Fruit fly (Drosophila melanogaster): Measurements from ENCODE around the gene CG3246.
A peak's percentile ranks its signal among the peaks of the same experiment; 100 is the strongest.

The CG3246 gene

dm6 chr2L:3435086-3435485 is 26.7 kb downstream of the CG3246 start (continued):
- peak in 1 of 2 experiments; percentile 47 for TF ChIP-seq Hr51 (GFP tag; optimal IDR thresholded peaks at IDR 0.05)
- TF ChIP-seq Sox102F (GFP tag; optimal IDR thresholded peaks at IDR 0.05) = peak; percentile 60
- peak; percentile 37 for TF ChIP-seq az2 (GFP tag; optimal IDR thresholded peaks at IDR 0.05)
- TF ChIP-seq Rfx (GFP tag; IDR thresholded peaks at IDR 0.05) = peak; percentile 52; the same call in 1 of the 2 replicates
- 0 out of 3 replicates have a peak, but pooled peaks have one; percentile 23 for TF ChIP-seq CG14050 (GFP tag; IDR thresholded peaks at IDR 0.05)
- TF ChIP-seq CG18476 (GFP tag; optimal IDR thresholded peaks at IDR 0.05) = no peak
- peak; percentile 72 for TF ChIP-seq CG17328 (GFP tag; IDR thresholded peaks at IDR 0.05)
- TF ChIP-seq CG13424 (tag; optimal IDR thresholded peaks at IDR 0.05) = peak; percentile 39
- peak; percentile 41 for TF ChIP-seq grau (tag; optimal IDR thresholded peaks at IDR 0.05)
- peak; percentile 7 for TF ChIP-seq trem (tag; optimal IDR thresholded peaks at IDR 0.05)
- no peak for TF ChIP-seq CG3995 (GFP tag; optimal IDR thresholded peaks at IDR 0.05)
- no peak for TF ChIP-seq CG7963 (GFP tag; IDR thresholded peaks at IDR 0.05; ENCODE audit: partially characterized antibody)
- no peak for TF ChIP-seq psq (GFP tag; optimal IDR thresholded peaks at IDR 0.05)
- TF ChIP-seq ash1 (GFP tag; optimal IDR thresholded peaks at IDR 0.05) = no peak
- TF ChIP-seq CG1529 (GFP tag; optimal IDR thresholded peaks at IDR 0.05) = no peak
- peak; percentile 37 for TF ChIP-seq Xbp1 (GFP tag; optimal IDR thresholded peaks at IDR 0.05)
- no peak for TF ChIP-seq CG9932 (GFP tag; IDR thresholded peaks at IDR 0.05)
- peak; percentile 70 for TF ChIP-seq CG6689 (GFP tag; IDR thresholded peaks at IDR 0.05)
- no peak; the same call in 1 of the 2 replicates for TF ChIP-seq MBD-R2 (GFP tag; IDR thresholded peaks at IDR 0.05)
- TF ChIP-seq Med (GFP tag) = peak; percentile 82
- TF ChIP-seq dmrt99B (tag; optimal IDR thresholded peaks at IDR 0.05) = peak; percentile 69
- peak; percentile 62 for TF ChIP-seq vvl (GFP tag; IDR thresholded peaks at IDR 0.05)
- TF ChIP-seq nmo (GFP tag; optimal IDR thresholded peaks at IDR 0.05) = peak; percentile 48
- TF ChIP-seq Meics (GFP tag; optimal IDR thresholded peaks at IDR 0.05) = no peak
- TF ChIP-seq dpn (GFP tag; optimal IDR thresholded peaks at IDR 0.05) = peak; percentile 6 to 18
- 0 out of 2 replicates have a peak, but pooled peaks have one; percentile 36 for TF ChIP-seq CG32767 (GFP tag; IDR thresholded peaks at IDR 0.05)
- TF ChIP-seq Chrac-16 (GFP tag; optimal IDR thresholded peaks at IDR 0.05) = peak; percentile 26
- no peak for TF ChIP-seq gfzf (GFP tag; optimal IDR thresholded peaks at IDR 0.05)
- no peak for TF ChIP-seq CG1832 (GFP tag; optimal IDR thresholded peaks at IDR 0.05)
- no peak for TF ChIP-seq Atf6 (GFP tag; IDR thresholded peaks at IDR 0.05)
- peak; percentile 64 for TF ChIP-seq CG10959 (GFP tag; IDR thresholded peaks at IDR 0.05)
- TF ChIP-seq CG9609 (GFP tag; optimal IDR thresholded peaks at IDR 0.05) = peak; percentile 2
- TF ChIP-seq Xrp1 (GFP tag; IDR thresholded peaks at IDR 0.05) = peak; percentile 63
- TF ChIP-seq Ada2b (GFP tag; IDR thresholded peaks at IDR 0.05) = peak; percentile 52; the same call in 1 of the 2 replicates
- TF ChIP-seq CG18599 (GFP tag; optimal IDR thresholded peaks at IDR 0.05) = peak; percentile 48
- TF ChIP-seq gce (GFP tag; IDR thresholded peaks at IDR 0.05) = peak; percentile 54; the same call in 1 of the 3 replicates
- TF ChIP-seq lbe (GFP tag; optimal IDR thresholded peaks at IDR 0.05) = no peak
- no peak for TF ChIP-seq Opbp (GFP tag; IDR thresholded peaks at IDR 0.05; ENCODE audit: partially characterized antibody)
- TF ChIP-seq oc (tag; optimal IDR thresholded peaks at IDR 0.05) = peak; percentile 4
- peak; percentile 33; the same call in 1 of the 2 replicates for TF ChIP-seq CG5953 (GFP tag; IDR thresholded peaks at IDR 0.05)
- no peak for TF ChIP-seq Ssrp (tag; optimal IDR thresholded peaks at IDR 0.05)
- TF ChIP-seq CG9727 (GFP tag; optimal IDR thresholded peaks at IDR 0.05) = peak; percentile 32
- peak; percentile 55 for TF ChIP-seq CG14667 (GFP tag; IDR thresholded peaks at IDR 0.05)
- TF ChIP-seq p53 (GFP tag; optimal IDR thresholded peaks at IDR 0.05) = no peak
- peak; percentile 51; the same call in 1 of the 3 replicates for TF ChIP-seq ken (GFP tag; IDR thresholded peaks at IDR 0.05)
- no peak for TF ChIP-seq tna (GFP tag; IDR thresholded peaks at IDR 0.05; ENCODE audit: partially characterized antibody)
- peak; percentile 35; the same call in 1 of the 2 replicates for TF ChIP-seq CG6272 (GFP tag; IDR thresholded peaks at IDR 0.05)
- TF ChIP-seq CG2712 (tag; optimal IDR thresholded peaks at IDR 0.05) = peak; percentile 63
- TF ChIP-seq Dad (GFP tag; optimal IDR thresholded peaks at IDR 0.05) = no peak
- TF ChIP-seq Neu2 (GFP tag; optimal IDR thresholded peaks at IDR 0.05; ENCODE audit: borderline replicate concordance) = no peak
